Worm (Caenorhabditis elegans) whole organism, mixed stage, embryonic: ENCODE data around the gene pud-3.

Experiments used
- M03D4.4 ChIP-seq: sonication (generic microtip); optimal IDR thresholded peaks from 2 replicates; lab custom pipeline; 2017; ENCODE audit warnings: mild to moderate bottlenecking, missing genetic modification characterization, missing compliant biosample characterization
- blmp-1 ChIP-seq: fragments of 150-350 bp; optimal IDR thresholded peaks from 2 replicates; lab custom pipeline; 2014; ENCODE audit warnings: missing biosample characterization, missing genetic modification characterization
- lin-13 ChIP-seq: fragments of 150-350 bp; optimal IDR thresholded peaks from 2 replicates; lab custom pipeline; 2014; ENCODE audit warnings: missing biosample characterization, missing genetic modification characterization
- nhr-76 ChIP-seq: sonication (generic microtip); optimal IDR thresholded peaks from 2 replicates; lab custom pipeline; 2017; ENCODE audit warnings: missing biosample characterization, missing genetic modification characterization
- unc-39 ChIP-seq: fragments of 150-350 bp; optimal IDR thresholded peaks from 2 replicates; lab custom pipeline; 2014; ENCODE audit warnings: missing biosample characterization, missing genetic modification characterization

ce11 chrV:2308246-2308645 lies 16.7 kb downstream of the pud-3 start:
- TF ChIP-seq blmp-1: no peak
- TF ChIP-seq unc-39: no peak
- no peak for TF ChIP-seq nhr-76
- no peak for TF ChIP-seq M03D4.4 (tag; lab: Kevin White, UChicago)
- no peak for TF ChIP-seq lin-13
